Fruit fly (Drosophila melanogaster) whole organism, prepupa: ENCODE measurements around the gene Prps.
A peak's percentile ranks its signal among the peaks of the same experiment; 100 is the strongest.

Experiments used
- CG10631 ChIP-seq: fragments of 200-800 bp; sonication (Bioruptor generic); optimal IDR thresholded peaks from 2 replicates; lab custom pipeline; 2016; ENCODE audit warnings: missing biosample characterization, missing genetic modification characterization
- CG10669 ChIP-seq: fragments of 200-800 bp; sonication (Bioruptor generic); optimal IDR thresholded peaks from 3 replicates; lab custom pipeline; 2018; ENCODE audit warnings: missing biosample characterization, mild to moderate bottlenecking, missing genetic modification characterization, moderate library complexity
- CG11294 ChIP-seq: fragments of 200-800 bp; sonication (Bioruptor generic); IDR thresholded peaks from 2 replicates; pipeline ENCODE4 v1.3.6; 2022; ENCODE audit warnings: missing biosample characterization, missing genetic modification characterization
- CG11762 ChIP-seq: fragments of 200-800 bp; sonication (Bioruptor generic); optimal IDR thresholded peaks from 3 replicates; lab custom pipeline; 2016; ENCODE audit warnings: missing biosample characterization, missing genetic modification characterization; ENCODE audit not compliant: insufficient read depth
- CG11902 ChIP-seq: fragments of 200-800 bp; sonication (Bioruptor generic); optimal IDR thresholded peaks from 3 replicates; lab custom pipeline; 2016; ENCODE audit warnings: missing biosample characterization, missing genetic modification characterization
- CG1621 ChIP-seq: fragments of 200-800 bp; sonication (Bioruptor generic); optimal IDR thresholded peaks from 3 replicates; lab custom pipeline; 2018; ENCODE audit warnings: missing biosample characterization, mild to moderate bottlenecking, missing genetic modification characterization
- CG16779 ChIP-seq: fragments of 200-800 bp; sonication (Bioruptor generic); optimal IDR thresholded peaks from 3 replicates; lab custom pipeline; 2017; ENCODE audit warnings: missing biosample characterization, mild to moderate bottlenecking, missing genetic modification characterization
- CG3032 ChIP-seq: fragments of 200-800 bp; optimal IDR thresholded peaks from 2 replicates; lab custom pipeline; 2019; ENCODE audit warnings: missing biosample characterization, mild to moderate bottlenecking, missing genetic modification characterization, moderate library complexity
- CG31627 ChIP-seq: fragments of 200-800 bp; sonication (Bioruptor generic); optimal IDR thresholded peaks from 3 replicates; lab custom pipeline; 2016; ENCODE audit warnings: missing biosample characterization, missing genetic modification characterization
- CG6163 ChIP-seq: fragments of 200-800 bp; sonication (Bioruptor generic); IDR thresholded peaks from 3 replicates; pipeline ENCODE4 v1.3.6; 2022; ENCODE audit warnings: missing biosample characterization, missing genetic modification characterization
- CG6792 ChIP-seq: fragments of 200-800 bp; sonication (Bioruptor generic); optimal IDR thresholded peaks from 3 replicates; lab custom pipeline; 2016; ENCODE audit warnings: missing biosample characterization, missing genetic modification characterization
- CG6808 ChIP-seq: fragments of 200-800 bp; sonication (Bioruptor generic); optimal IDR thresholded peaks from 3 replicates; lab custom pipeline; 2017; ENCODE audit warnings: missing biosample characterization, missing genetic modification characterization, mild to moderate bottlenecking, moderate library complexity, missing genetic modification reagents
- CG6854 ChIP-seq: fragments of 200-800 bp; sonication (Bioruptor generic); optimal IDR thresholded peaks from 2 replicates; lab custom pipeline; 2017; ENCODE audit warnings: missing biosample characterization, mild to moderate bottlenecking, missing genetic modification characterization
- CG8319 ChIP-seq: fragments of 200-800 bp; sonication (Bioruptor generic); optimal IDR thresholded peaks from 3 replicates; lab custom pipeline; 2016; ENCODE audit warnings: missing biosample characterization, missing genetic modification characterization
- CG8632 ChIP-seq: fragments of 200-800 bp; sonication (Bioruptor generic); optimal IDR thresholded peaks from 3 replicates; lab custom pipeline; 2016; ENCODE audit warnings: missing biosample characterization, missing genetic modification characterization
- CG9139 ChIP-seq: fragments of 200-800 bp; sonication (Bioruptor generic); optimal IDR thresholded peaks from 3 replicates; lab custom pipeline; 2017; ENCODE audit warnings: missing biosample characterization, mild to moderate bottlenecking, missing genetic modification characterization
- Eip78C ChIP-seq: fragments of 200-800 bp; sonication (Bioruptor generic); peaks from one replicate; lab custom pipeline; 2016; ENCODE audit warnings: missing biosample characterization, missing genetic modification characterization
- Eip93F ChIP-seq: fragments of 200-800 bp; sonication (Bioruptor generic); optimal IDR thresholded peaks from 2 replicates; lab custom pipeline; 2016; ENCODE audit warnings: missing biosample characterization, mild to moderate bottlenecking, missing genetic modification characterization
- Ets21C ChIP-seq: fragments of 200-800 bp; sonication (Bioruptor generic); optimal IDR thresholded peaks from 3 replicates; lab custom pipeline; 2016; ENCODE audit warnings: missing biosample characterization, missing genetic modification characterization
- Hr39 ChIP-seq: fragments of 200-800 bp; sonication (Bioruptor generic); optimal IDR thresholded peaks from 2 replicates; lab custom pipeline; 2016; ENCODE audit warnings: missing biosample characterization, missing genetic modification characterization
- Lpt ChIP-seq: fragments of 200-800 bp; sonication (Bioruptor generic); optimal IDR thresholded peaks from 3 replicates; lab custom pipeline; 2016; ENCODE audit warnings: missing biosample characterization, missing genetic modification characterization
- Met ChIP-seq: fragments of 200-800 bp; sonication (Bioruptor generic); optimal IDR thresholded peaks from 3 replicates; lab custom pipeline; 2016; ENCODE audit warnings: missing biosample characterization, missing genetic modification characterization
- OdsH ChIP-seq: fragments of 200-800 bp; sonication (Bioruptor generic); optimal IDR thresholded peaks from 3 replicates; lab custom pipeline; 2016; ENCODE audit warnings: missing biosample characterization, missing genetic modification characterization
- Smox ChIP-seq: fragments of 200-800 bp; sonication (Bioruptor generic); optimal IDR thresholded peaks from 3 replicates; lab custom pipeline; 2016; ENCODE audit warnings: missing biosample characterization, missing genetic modification characterization
- Sox14 ChIP-seq: fragments of 200-800 bp; sonication (Bioruptor generic); optimal IDR thresholded peaks from 3 replicates; lab custom pipeline; 2016; ENCODE audit warnings: missing biosample characterization, missing genetic modification characterization
- achi ChIP-seq: fragments of 200-800 bp; sonication (Bioruptor generic); optimal IDR thresholded peaks from 3 replicates; lab custom pipeline; 2016; ENCODE audit warnings: missing biosample characterization, missing genetic modification characterization
- acj6 ChIP-seq: fragments of 200-800 bp; sonication (Bioruptor generic); optimal IDR thresholded peaks from 3 replicates; lab custom pipeline; 2016; ENCODE audit warnings: missing biosample characterization, missing genetic modification characterization
- cyc ChIP-seq: fragments of 200-800 bp; sonication (Bioruptor generic); optimal IDR thresholded peaks from 3 replicates; lab custom pipeline; 2016; ENCODE audit warnings: missing biosample characterization, missing genetic modification characterization
- dac ChIP-seq: fragments of 200-800 bp; sonication (Bioruptor generic); optimal IDR thresholded peaks from 2 replicates; lab custom pipeline; 2017; ENCODE audit warnings: missing biosample characterization, mild to moderate bottlenecking, missing genetic modification characterization
- dsx ChIP-seq: fragments of 200-800 bp; optimal IDR thresholded peaks from 3 replicates; lab custom pipeline; 2019; ENCODE audit warnings: missing biosample characterization, mild to moderate bottlenecking, missing genetic modification characterization, moderate library complexity; ENCODE audit not compliant: poor library complexity, severe bottlenecking
- esn ChIP-seq: fragments of 200-800 bp; sonication (Bioruptor generic); optimal IDR thresholded peaks from 2 replicates; lab custom pipeline; 2016; ENCODE audit warnings: missing biosample characterization, mild to moderate bottlenecking, missing genetic modification characterization, moderate library complexity
- fd85E ChIP-seq: fragments of 200-800 bp; sonication (Bioruptor generic); optimal IDR thresholded peaks from 3 replicates; lab custom pipeline; 2016; ENCODE audit warnings: missing biosample characterization, missing genetic modification characterization
- fkh ChIP-seq: fragments of 200-800 bp; sonication (Bioruptor generic); optimal IDR thresholded peaks from 3 replicates; lab custom pipeline; 2017; ENCODE audit warnings: missing biosample characterization, mild to moderate bottlenecking, missing genetic modification characterization, moderate library complexity
- lz ChIP-seq: fragments of 200-800 bp; sonication (Bioruptor generic); optimal IDR thresholded peaks from 3 replicates; lab custom pipeline; 2016; ENCODE audit warnings: missing biosample characterization, missing genetic modification characterization
- spab ChIP-seq: fragments of 200-800 bp; sonication (Bioruptor generic); optimal IDR thresholded peaks from 2 replicates; lab custom pipeline; 2017; ENCODE audit warnings: missing biosample characterization, mild to moderate bottlenecking, missing genetic modification characterization, missing genetic modification reagents
- ss ChIP-seq, 2 experiments: fragments of 200-800 bp; sonication (Bioruptor generic); optimal IDR thresholded peaks; 2 replicates in 1 of 2; 3 replicates in 1 of 2; lab custom pipeline; 2017 to 2018; ENCODE audit warnings: mild to moderate bottlenecking in 2 of 2, missing biosample characterization in 2 of 2, missing genetic modification characterization in 2 of 2, moderate library complexity in 1 of 2
- svp ChIP-seq: fragments of 200-800 bp; sonication (Bioruptor generic); peaks from one replicate; lab custom pipeline; 2016; ENCODE audit warnings: missing biosample characterization, missing genetic modification characterization
- topi ChIP-seq: fragments of 200-800 bp; sonication (Bioruptor generic); optimal IDR thresholded peaks from 3 replicates; lab custom pipeline; 2016; ENCODE audit warnings: missing biosample characterization, missing genetic modification characterization
- vri ChIP-seq: fragments of 200-800 bp; sonication (Bioruptor generic); optimal IDR thresholded peaks from 3 replicates; lab custom pipeline; 2016; ENCODE audit warnings: missing biosample characterization, mild to moderate bottlenecking, missing genetic modification characterization

Gene Prps

DNA sequence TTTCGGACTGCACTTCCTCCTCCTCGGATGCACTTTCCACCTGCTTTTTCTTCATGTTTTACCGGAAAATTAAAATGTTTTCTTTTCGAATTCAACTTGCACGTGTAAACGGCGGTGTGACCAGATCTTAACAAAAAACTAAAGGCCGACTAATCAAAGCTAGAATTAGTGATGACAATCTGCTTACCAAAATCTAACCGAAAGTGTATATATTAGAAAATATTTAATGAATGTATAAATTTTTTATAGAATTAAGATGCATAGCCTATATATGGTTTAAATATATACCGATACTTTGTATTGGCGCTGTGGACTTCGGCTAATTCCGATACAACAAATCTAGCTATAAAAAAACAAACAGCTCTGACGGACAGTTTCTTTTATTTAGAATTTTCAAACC is 22.4 kb upstream of the Prps start, which contains the start of the genes CG18178 and CG14174 (continued):
- TF ChIP-seq acj6 (peak; percentile 55), CG9139 (GFP tag; lab: Kevin White, UChicago) (no peak), CG6792 (GFP tag; lab: Kevin White, UChicago) (peak; percentile 15), CG10631 (GFP tag; lab: Kevin White, UChicago) (no peak), CG6808 (GFP tag; lab: Kevin White, UChicago) (no peak), CG11902 (peak; percentile 41), CG8319 (GFP tag; lab: Kevin White, UChicago) (no peak)
- TF ChIP-seq, all 60 proteins: peak for 22

DNA sequence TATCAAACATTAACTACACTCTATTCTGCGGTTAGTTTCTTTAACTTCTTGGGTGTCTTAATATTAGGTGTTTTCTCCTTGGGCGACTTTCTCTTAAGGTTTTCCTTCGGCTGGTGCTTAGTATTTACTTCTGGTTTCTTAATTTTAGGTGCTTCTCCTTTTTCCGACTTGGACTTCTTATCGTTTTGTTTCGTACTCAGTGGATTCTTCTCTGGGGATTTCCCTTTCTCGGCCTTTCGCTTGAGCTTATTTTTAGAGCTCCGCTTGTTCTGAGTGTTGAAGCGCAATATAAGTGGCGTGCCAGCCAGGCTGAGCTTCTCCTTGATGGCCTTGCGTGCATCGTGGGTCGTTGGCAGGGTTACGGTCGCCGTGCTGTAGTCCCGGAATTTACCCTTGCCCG is 21.3 kb upstream of the Prps start:
- TF ChIP-seq lz (GFP tag; lab: Kevin White, UChicago) (no peak), esn (no peak), CG8632 (GFP tag; lab: Kevin White, UChicago) (no peak), Smox (GFP tag; lab: Kevin White, UChicago) (no peak), CG11762 (no peak), CG11294 (GFP tag; lab: Robert Waterston, UW) (no peak)

DNA sequence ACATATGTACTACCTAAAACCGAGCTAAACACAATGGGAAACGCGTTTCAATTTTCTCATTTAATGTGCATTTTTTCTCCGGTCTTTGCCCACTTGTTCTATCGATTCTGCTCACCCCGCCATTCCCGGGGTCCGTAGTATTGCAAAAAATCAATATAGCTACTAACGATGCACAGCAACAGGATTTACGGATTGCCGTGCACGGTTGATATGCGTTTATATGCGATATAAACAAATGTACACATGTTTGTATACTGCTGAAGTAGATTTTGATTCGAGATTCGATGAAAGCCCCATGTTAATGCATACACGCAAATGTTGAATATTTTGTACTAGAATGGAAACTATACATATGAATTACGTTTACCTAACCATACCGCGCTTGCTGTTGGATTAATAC is 20.6 kb upstream of the Prps start:
- TF ChIP-seq Lpt (no peak), CG16779 (tag; lab: Kevin White, UChicago) (peak; percentile 14), achi (no peak)

DNA sequence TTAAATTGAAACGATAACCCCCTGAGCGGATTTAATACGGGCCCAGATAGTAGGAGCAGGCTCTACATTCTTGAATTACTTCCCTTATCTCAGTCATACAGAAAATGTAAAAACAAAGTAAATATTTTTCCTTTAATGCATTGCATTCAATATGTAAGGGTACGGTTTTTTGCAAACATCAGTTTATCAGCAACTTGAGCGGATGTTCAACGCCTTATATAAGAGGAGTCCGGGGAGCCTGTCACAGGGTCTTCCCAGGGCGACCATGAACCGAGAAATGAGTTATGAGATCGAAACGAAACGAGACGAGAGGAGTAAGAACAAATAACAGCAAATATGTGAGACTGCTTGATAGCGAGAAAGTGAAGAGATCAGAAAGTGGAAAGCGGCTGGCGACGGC is 20.1 kb upstream of the Prps start:
- TF ChIP-seq svp (GFP tag; lab: Kevin White, UChicago) (peak; percentile 98), dsx (peak; percentile 22), CG31627 (no peak), ss (GFP tag; optimal IDR thresholded peaks at IDR 0.05; lab: Kevin White, UChicago) (peak in 1 of 2 experiments; percentile 29), CG1621 (no peak)
- TF ChIP-seq, all 60 proteins: peak for 3

DNA sequence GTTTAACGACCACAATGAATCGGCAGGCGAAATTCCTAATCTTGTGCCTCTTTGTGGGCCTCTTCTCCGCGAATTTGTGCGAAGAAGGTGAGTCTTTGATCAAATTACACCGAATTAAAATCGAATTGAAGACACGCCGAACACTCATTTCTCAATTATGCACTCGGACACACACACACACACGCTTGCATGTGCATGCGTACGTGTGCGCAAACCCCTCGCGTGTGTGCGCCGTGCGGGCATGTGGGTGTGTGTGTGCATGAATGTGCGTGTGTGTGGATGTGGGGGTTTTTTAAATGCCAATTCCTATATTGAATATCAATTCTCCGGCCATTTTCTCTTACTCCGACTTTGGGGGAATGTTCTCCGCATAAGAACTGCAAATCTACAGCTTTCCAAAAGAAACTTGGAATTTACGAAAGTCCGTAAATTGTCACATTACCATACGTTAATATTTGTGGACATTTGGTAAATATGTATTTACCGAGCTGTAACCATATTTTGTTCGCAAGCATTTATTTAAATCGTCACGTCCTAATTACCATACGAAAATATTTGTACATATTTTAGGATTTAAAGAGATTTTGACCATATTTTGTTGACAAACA is 18.1 kb upstream of the Prps start:
- TF ChIP-seq dac (GFP tag; lab: Kevin White, UChicago) (no peak), CG1621 (peak; percentile 42), Eip78C (GFP tag; lab: Kevin White, UChicago) (peak; percentile 62), fkh (GFP tag; lab: Kevin White, UChicago) (peak; percentile 64), vri (GFP tag; lab: Kevin White, UChicago) (peak; percentile 63), ss (GFP tag; optimal IDR thresholded peaks at IDR 0.05; lab: Kevin White, UChicago) (peak; percentile 5 to 52), CG10669 (GFP tag; lab: Kevin White, UChicago) (no peak), CG6854 (GFP tag; lab: Kevin White, UChicago) (peak; percentile 51)

DNA sequence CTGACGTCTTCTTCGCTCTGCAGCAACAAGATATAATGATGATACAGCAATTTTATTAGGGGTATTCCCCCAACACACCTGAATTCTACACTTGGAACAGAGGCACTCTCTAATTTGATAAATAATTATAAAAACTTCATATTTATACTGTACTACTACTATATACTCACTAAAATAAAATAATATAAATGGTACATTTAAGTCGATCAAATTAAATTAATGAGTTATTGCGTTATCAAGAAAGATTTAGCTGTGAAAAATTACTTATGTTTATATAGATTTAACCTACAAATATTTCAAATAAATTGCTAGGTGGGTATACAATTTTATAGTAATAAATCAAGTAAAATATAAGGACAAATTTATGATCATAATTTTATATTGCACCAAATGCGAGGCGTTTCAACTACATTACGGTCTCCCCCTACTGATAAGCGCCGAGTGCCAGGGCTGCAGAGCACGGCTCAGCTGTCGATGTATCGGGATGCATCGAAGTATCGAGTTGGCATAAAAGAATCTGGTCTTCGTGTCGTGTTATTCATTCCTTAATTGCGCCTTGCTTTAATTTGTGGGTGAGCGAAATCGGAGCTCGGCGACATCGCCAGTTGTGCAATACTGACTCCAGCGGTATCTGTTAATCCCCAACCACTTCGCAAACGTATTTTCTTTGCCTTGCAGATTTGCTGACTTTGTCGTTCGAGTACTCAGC is 17.5 kb upstream of the Prps start, which contains the start of gene vsg:
Gene vsg, plus strand, starts transcription at position 497 of the 709 bp plus-strand sequence.
- peak; percentile 10 for TF ChIP-seq CG11762
- TF ChIP-seq Ets21C (GFP tag; lab: Kevin White, UChicago): peak; percentile 47
- TF ChIP-seq Hr39 (GFP tag; lab: Kevin White, UChicago): peak; percentile 54
- no peak for TF ChIP-seq fd85E
- TF ChIP-seq Eip93F (GFP tag; lab: Kevin White, UChicago): peak; percentile 47
- peak; percentile 55 for TF ChIP-seq cyc (GFP tag; lab: Kevin White, UChicago)
- TF ChIP-seq CG8632 (GFP tag; lab: Kevin White, UChicago): peak; percentile 82
- peak; percentile 14 for TF ChIP-seq Sox14 (GFP tag; lab: Kevin White, UChicago)
- TF ChIP-seq achi: peak; percentile 64
- TF ChIP-seq Met (GFP tag; lab: Kevin White, UChicago): peak; percentile 60
- peak; percentile 82 for TF ChIP-seq acj6
- peak; percentile 77 for TF ChIP-seq OdsH (GFP tag; lab: Kevin White, UChicago)
- TF ChIP-seq Eip78C (GFP tag; lab: Kevin White, UChicago): peak; percentile 80
- TF ChIP-seq CG3032 (tag; lab: Kevin White, UChicago): peak; percentile 84
- no peak for TF ChIP-seq fkh (GFP tag; lab: Kevin White, UChicago)
- peak; percentile 64 for TF ChIP-seq CG6808 (GFP tag; lab: Kevin White, UChicago)
- TF ChIP-seq topi (GFP tag; lab: Kevin White, UChicago): peak; percentile 53
- TF ChIP-seq ss (GFP tag; optimal IDR thresholded peaks at IDR 0.05; lab: Kevin White, UChicago): peak in 1 of 2 experiments; percentile 60
- peak; percentile 24 for TF ChIP-seq CG9139 (GFP tag; lab: Kevin White, UChicago)
- peak; percentile 42 for TF ChIP-seq spab (GFP tag; lab: Kevin White, UChicago)
- no peak; the same call in 2 of the 3 replicates for TF ChIP-seq CG6163 (GFP tag; lab: Robert Waterston, UW)
- TF ChIP-seq CG11294 (GFP tag; lab: Robert Waterston, UW): peak; percentile 53; the same call in 1 of the 2 replicates
- TF ChIP-seq Smox (GFP tag; lab: Kevin White, UChicago): peak; percentile 67
